Fruit fly (Drosophila melanogaster) whole organism, embryonic: ENCODE results near the gene kis.
A peak's percentile ranks its signal among the peaks of the same experiment; 100 is the strongest.

ENCODE experiments used
- Abd-B ChIP-seq: fragments of 200-800 bp; sonication (Bioruptor generic); optimal IDR thresholded peaks from 2 replicates; lab custom pipeline; 2018; ENCODE audit warnings: missing biosample characterization, mild to moderate bottlenecking, missing genetic modification characterization, moderate library complexity
- Asciz ChIP-seq: fragments of 200-800 bp; sonication (Bioruptor generic); optimal IDR thresholded peaks from 2 replicates; lab custom pipeline; 2017; ENCODE audit warnings: missing biosample characterization, mild to moderate bottlenecking, missing genetic modification characterization, missing genetic modification reagents
- CG10321 ChIP-seq: fragments of 200-800 bp; sonication (Bioruptor generic); IDR thresholded peaks from 2 replicates; pipeline ENCODE4 v1.3.6; 2022; ENCODE audit warnings: missing biosample characterization, missing genetic modification characterization
- CG11093 ChIP-seq: fragments of 200-800 bp; sonication (Bioruptor generic); IDR thresholded peaks from 3 replicates; pipeline ENCODE4 v1.3.6; 2022; ENCODE audit warnings: missing biosample characterization, missing genetic modification characterization
- CG11398 ChIP-seq: fragments of 200-800 bp; sonication (Bioruptor generic); optimal IDR thresholded peaks from 2 replicates; lab custom pipeline; 2016; ENCODE audit warnings: missing biosample characterization, missing genetic modification characterization
- CG11456 ChIP-seq: fragments of 200-800 bp; sonication (Bioruptor generic); IDR thresholded peaks from 3 replicates; pipeline ENCODE4 v1.3.6; 2022; ENCODE audit warnings: missing biosample characterization, missing genetic modification characterization
- CG11695 ChIP-seq: fragments of 200-800 bp; sonication (Bioruptor generic); IDR thresholded peaks from 3 replicates; pipeline ENCODE4 v1.3.6; 2022; ENCODE audit warnings: missing biosample characterization, missing genetic modification characterization
- CG12744 ChIP-seq: fragments of 200-800 bp; sonication (Bioruptor generic); optimal IDR thresholded peaks from 2 replicates; lab custom pipeline; 2016; ENCODE audit warnings: missing biosample characterization, missing genetic modification characterization
- CG14441 ChIP-seq: fragments of 200-800 bp; sonication (Bioruptor generic); IDR thresholded peaks from 2 replicates; pipeline ENCODE4 v1.3.6; 2022; ENCODE audit warnings: missing biosample characterization, missing genetic modification characterization
- CG16815 ChIP-seq: fragments of 200-800 bp; sonication (Bioruptor generic); optimal IDR thresholded peaks from 3 replicates; lab custom pipeline; 2017; ENCODE audit warnings: missing biosample characterization, mild to moderate bottlenecking, missing genetic modification characterization
- CG17612 ChIP-seq: fragments of 200-800 bp; sonication (Bioruptor generic); IDR thresholded peaks from 2 replicates; pipeline ENCODE4 v1.3.6; 2022; ENCODE audit warnings: missing biosample characterization, missing genetic modification characterization
- CG2202 ChIP-seq: fragments of 200-800 bp; sonication (Bioruptor generic); optimal IDR thresholded peaks from 2 replicates; lab custom pipeline; 2018; ENCODE audit warnings: missing biosample characterization, mild to moderate bottlenecking, missing genetic modification characterization
- CG30020 ChIP-seq: fragments of 200-800 bp; optimal IDR thresholded peaks from 2 replicates; lab custom pipeline; 2019; ENCODE audit warnings: missing biosample characterization, mild to moderate bottlenecking, missing genetic modification characterization, moderate library complexity
- CG3995 ChIP-seq: fragments of 200-800 bp; sonication (Bioruptor generic); optimal IDR thresholded peaks from 3 replicates; lab custom pipeline; 2016; ENCODE audit warnings: missing biosample characterization, missing genetic modification characterization
- CG42726 ChIP-seq: fragments of 200-800 bp; sonication (Bioruptor generic); IDR thresholded peaks from 2 replicates; pipeline ENCODE4 v1.3.6; 2022; ENCODE audit warnings: missing biosample characterization, missing genetic modification characterization; ENCODE audit not compliant: partially characterized antibody
- CG8089 ChIP-seq: fragments of 200-800 bp; sonication (Bioruptor generic); optimal IDR thresholded peaks from 3 replicates; lab custom pipeline; 2016; ENCODE audit warnings: missing biosample characterization, missing genetic modification characterization
- CG8388 ChIP-seq: fragments of 200-800 bp; sonication (Bioruptor generic); optimal IDR thresholded peaks from 2 replicates; lab custom pipeline; 2019; ENCODE audit warnings: missing biosample characterization, mild to moderate bottlenecking, missing genetic modification characterization, moderate library complexity
- CG9609 ChIP-seq: fragments of 200-800 bp; sonication (Bioruptor generic); optimal IDR thresholded peaks from 3 replicates; lab custom pipeline; 2016; ENCODE audit warnings: missing biosample characterization, missing genetic modification characterization
- Chrac-16 ChIP-seq: fragments of 200-800 bp; sonication (Bioruptor generic); optimal IDR thresholded peaks from 3 replicates; lab custom pipeline; 2016; ENCODE audit warnings: missing biosample characterization, missing genetic modification characterization
- CkIIα-i1 ChIP-seq: fragments of 200-800 bp; sonication (Bioruptor generic); IDR thresholded peaks from 2 replicates; pipeline ENCODE4 v1.3.6; 2022; ENCODE audit warnings: missing biosample characterization, missing genetic modification characterization
- Dfd ChIP-seq, 2 experiments: fragments of >200 bp; optimal IDR thresholded peaks; 2 replicates each; lab custom pipeline; 2017; ENCODE audit warnings: missing biosample characterization in 2 of 2, missing genetic modification characterization in 2 of 2
- Dip3 ChIP-seq: fragments of 200-800 bp; sonication (Bioruptor generic); optimal IDR thresholded peaks from 3 replicates; lab custom pipeline; 2016; ENCODE audit warnings: missing biosample characterization, missing genetic modification characterization
- Drgx ChIP-seq: fragments of 200-800 bp; sonication (Bioruptor generic); IDR thresholded peaks from 2 replicates; pipeline ENCODE4 v1.3.6; 2022; ENCODE audit warnings: missing biosample characterization, missing genetic modification characterization
- ERR ChIP-seq: fragments of 200-800 bp; sonication (Bioruptor generic); optimal IDR thresholded peaks from 2 replicates; lab custom pipeline; 2016; ENCODE audit warnings: missing biosample characterization, missing genetic modification characterization
- MESR4 ChIP-seq: fragments of 200-800 bp; sonication (Bioruptor generic); optimal IDR thresholded peaks from 2 replicates; lab custom pipeline; 2018; ENCODE audit warnings: missing biosample characterization, mild to moderate bottlenecking, missing genetic modification characterization, moderate library complexity
- MTF-1 ChIP-seq: fragments of 200-800 bp; sonication (Bioruptor generic); optimal IDR thresholded peaks from 2 replicates; lab custom pipeline; 2018; ENCODE audit warnings: missing biosample characterization, mild to moderate bottlenecking, missing genetic modification characterization, borderline replicate concordance
- Max ChIP-seq: fragments of 200-800 bp; sonication (Bioruptor generic); optimal IDR thresholded peaks from 2 replicates; lab custom pipeline; 2016; ENCODE audit warnings: missing biosample characterization, mild to moderate bottlenecking, missing genetic modification characterization
- Mes4 ChIP-seq: fragments of 200-800 bp; sonication (Bioruptor generic); optimal IDR thresholded peaks from 2 replicates; lab custom pipeline; 2016; ENCODE audit warnings: missing biosample characterization, missing genetic modification characterization
- Poxn ChIP-seq: fragments of 200-800 bp; sonication (Bioruptor generic); IDR thresholded peaks from 2 replicates; pipeline ENCODE4 v1.3.6; 2022; ENCODE audit warnings: missing biosample characterization, missing genetic modification characterization
- Trl ChIP-seq, 3 experiments: fragments of >200 bp in 2 of 3; fragments of 200-800 bp in 1 of 3; sonication (Bioruptor generic) in 1 of 3; optimal IDR thresholded peaks; 2 replicates in 1 of 3; 3 replicates in 2 of 3; lab custom pipeline; 2016 to 2017; ENCODE audit warnings: missing biosample characterization in 1 of 3, missing genetic modification characterization in 1 of 3
- YL-1 ChIP-seq: fragments of 200-800 bp; sonication (Bioruptor generic); optimal IDR thresholded peaks from 3 replicates; lab custom pipeline; 2017; ENCODE audit warnings: missing biosample characterization, mild to moderate bottlenecking, missing genetic modification characterization
- ato ChIP-seq: fragments of 200-800 bp; sonication (Bioruptor generic); IDR thresholded peaks from 2 replicates; pipeline ENCODE4 v1.3.6; 2022; ENCODE audit warnings: missing biosample characterization, missing genetic modification characterization; ENCODE audit not compliant: partially characterized antibody
- cas ChIP-seq: fragments of 200-800 bp; sonication (Bioruptor generic); IDR thresholded peaks from 2 replicates; pipeline ENCODE4 v1.3.6; 2022; ENCODE audit warnings: missing biosample characterization, missing genetic modification characterization
- chif ChIP-seq, 2 experiments: fragments of 200-800 bp; sonication (Bioruptor generic); optimal IDR thresholded peaks; 3 replicates each; lab custom pipeline; 2016; ENCODE audit warnings: missing biosample characterization in 2 of 2, missing genetic modification characterization in 2 of 2
- corto ChIP-seq: fragments of 200-800 bp; sonication (Bioruptor generic); optimal IDR thresholded peaks from 2 replicates; lab custom pipeline; 2016; ENCODE audit warnings: missing biosample characterization, mild to moderate bottlenecking, missing genetic modification characterization, moderate library complexity
- crc ChIP-seq: fragments of 200-800 bp; sonication (Bioruptor generic); optimal IDR thresholded peaks from 2 replicates; lab custom pipeline; 2016; ENCODE audit warnings: missing biosample characterization, missing genetic modification characterization
- fd3F ChIP-seq: fragments of 200-800 bp; sonication (Bioruptor generic); optimal IDR thresholded peaks from 2 replicates; lab custom pipeline; 2018; ENCODE audit warnings: missing biosample characterization, mild to moderate bottlenecking, missing genetic modification characterization, moderate library complexity
- fd96Cb ChIP-seq: fragments of 200-800 bp; sonication (Bioruptor generic); optimal IDR thresholded peaks from 2 replicates; lab custom pipeline; 2018; ENCODE audit warnings: missing biosample characterization, mild to moderate bottlenecking, missing genetic modification characterization, moderate library complexity
- hb ChIP-seq: fragments of 200-800 bp; sonication (Bioruptor generic); IDR thresholded peaks from 3 replicates; pipeline ENCODE4 v1.3.6; 2022; ENCODE audit warnings: missing biosample characterization, missing genetic modification characterization; ENCODE audit not compliant: partially characterized antibody
- ind ChIP-seq: fragments of 200-800 bp; sonication (Bioruptor generic); optimal IDR thresholded peaks from 3 replicates; lab custom pipeline; 2016; ENCODE audit warnings: missing biosample characterization, missing genetic modification characterization
- kni ChIP-seq: fragments of 200-800 bp; sonication (Bioruptor generic); optimal IDR thresholded peaks from 3 replicates; lab custom pipeline; 2017; ENCODE audit warnings: mild to moderate bottlenecking, missing biosample characterization, missing genetic modification reagents, missing genetic modification characterization
- lola ChIP-seq, 3 experiments: fragments of >200 bp in 2 of 3; fragments of 200-800 bp in 1 of 3; sonication (Bioruptor generic) in 1 of 3; optimal IDR thresholded peaks; 2 replicates each; lab custom pipeline; 2017 to 2019; ENCODE audit warnings: missing biosample characterization in 3 of 3, missing genetic modification characterization in 3 of 3, mild to moderate bottlenecking in 1 of 3, moderate library complexity in 1 of 3
- mld ChIP-seq: fragments of 200-800 bp; sonication (Bioruptor generic); IDR thresholded peaks from 3 replicates; pipeline ENCODE4 v1.3.6; 2022; ENCODE audit warnings: missing biosample characterization, missing genetic modification characterization; ENCODE audit not compliant: partially characterized antibody
- pan ChIP-seq, 4 experiments: fragments of >200 bp in 3 of 4; fragments of 200-800 bp in 1 of 4; sonication (Bioruptor generic) in 1 of 4; optimal IDR thresholded peaks in 3 of 4; IDR thresholded peaks in 1 of 4; 2 replicates each; pipeline versions ENCODE4 v1.3.6 to Lab custom; 2017 to 2022; ENCODE audit warnings: missing biosample characterization in 2 of 4, missing genetic modification characterization in 2 of 4, mixed read lengths in 1 of 4
- slou ChIP-seq: fragments of 200-800 bp; sonication (Bioruptor generic); optimal IDR thresholded peaks from 3 replicates; lab custom pipeline; 2016; ENCODE audit warnings: missing biosample characterization, missing genetic modification characterization
- slp2 ChIP-seq: fragments of 200-800 bp; sonication (Bioruptor generic); optimal IDR thresholded peaks from 2 replicates; lab custom pipeline; 2016; ENCODE audit warnings: missing biosample characterization, missing genetic modification characterization
- twi ChIP-seq: fragments of 200-800 bp; optimal IDR thresholded peaks from 2 replicates; lab custom pipeline; 2019; ENCODE audit warnings: missing biosample characterization, mild to moderate bottlenecking, missing genetic modification characterization, moderate library complexity
- zen2 ChIP-seq: fragments of 200-800 bp; sonication (Bioruptor generic); IDR thresholded peaks from 3 replicates; pipeline ENCODE4 v1.3.6; 2022; ENCODE audit warnings: missing biosample characterization, missing genetic modification characterization; ENCODE audit not compliant: partially characterized antibody

kis gene

dm6 chr2L:267441-268089 lies 16.9 kb upstream of the kis start, which contains the start of gene CG17075 (continued):
- TF ChIP-seq slou (GFP tag; lab: Kevin White, UChicago) (peak; percentile 95), CG42726 (GFP tag; lab: Robert Waterston, UW) (no peak), CG12744 (GFP tag; lab: Kevin White, UChicago) (peak; percentile 69), CG11093 (GFP tag; lab: Robert Waterston, UW) (peak; percentile 91), Dfd (GFP tag; optimal IDR thresholded peaks at IDR 0.05; lab: Kevin White, UChicago) (no peak), ind (peak; percentile 94), CG11398 (peak; percentile 70), CG17612 (GFP tag; lab: Robert Waterston, UW) (peak; percentile 88), CG3995 (GFP tag; lab: Kevin White, UChicago) (peak; percentile 24), chif (GFP tag; optimal IDR thresholded peaks at IDR 0.05; lab: Kevin White, UChicago) (peak; percentile 67 to 82), CG11695 (GFP tag; lab: Robert Waterston, UW) (peak; percentile 96), CG14441 (GFP tag; lab: Robert Waterston, UW) (peak; percentile 95), Trl (optimal IDR thresholded peaks at IDR 0.05; lab: Kevin White, UChicago) (peak in 1 of 2 experiments; percentile 20), Trl (GFP tag; optimal IDR thresholded peaks at IDR 0.05; lab: Kevin White, UChicago) (peak; percentile 65), lola (GFP tag; optimal IDR thresholded peaks at IDR 0.05; lab: Kevin White, UChicago) (peak in 1 of 3 experiments; percentile 69), Dip3 (GFP tag; lab: Kevin White, UChicago) (peak; percentile 71), Chrac-16 (GFP tag; lab: Kevin White, UChicago) (peak; percentile 89), fd3F (GFP tag; lab: Kevin White, UChicago) (peak; percentile 96), Mes4 (peak; percentile 37), cas (GFP tag; lab: Robert Waterston, UW) (peak; percentile 86), MTF-1 (GFP tag; lab: Kevin White, UChicago) (peak; percentile 69), Abd-B (GFP tag; lab: Kevin White, UChicago) (peak; percentile 93), Drgx (GFP tag; lab: Robert Waterston, UW) (peak; percentile 95), ato (GFP tag; lab: Robert Waterston, UW) (no peak), CG8089 (peak; percentile 48), kni (GFP tag; lab: Kevin White, UChicago) (peak; percentile 38), CG10321 (peak; percentile 78), Asciz (GFP tag; lab: Kevin White, UChicago) (peak; percentile 95), CG11456 (GFP tag; lab: Robert Waterston, UW) (peak; percentile 97), hb (GFP tag; lab: Robert Waterston, UW) (no peak), zen2 (no peak), corto (GFP tag; lab: Kevin White, UChicago) (peak; percentile 61), pan (optimal IDR thresholded peaks at IDR 0.05; lab: Kevin White, UChicago) (no peak), pan (GFP tag; optimal IDR thresholded peaks at IDR 0.05 in 1 of 2, IDR thresholded peaks at IDR 0.05 in 1 of 2) (peak in 1 of 2 experiments; percentile 97), ERR (peak; percentile 69), YL-1 (GFP tag; lab: Kevin White, UChicago) (peak; percentile 63), mld (GFP tag; lab: Robert Waterston, UW) (no peak), CG16815 (peak; percentile 80), slp2 (GFP tag; lab: Kevin White, UChicago) (peak; percentile 56), fd96Cb (tag; lab: Kevin White, UChicago) (peak; percentile 93), Poxn (peak; percentile 83), crc (GFP tag; lab: Kevin White, UChicago) (peak; percentile 51), CG2202 (peak; percentile 58), CG8388 (GFP tag; lab: Kevin White, UChicago) (peak; percentile 91), MESR4 (GFP tag; lab: Kevin White, UChicago) (peak; percentile 27), Max (GFP tag; lab: Kevin White, UChicago) (peak; percentile 95), CG9609 (GFP tag; lab: Kevin White, UChicago) (peak; percentile 57), CkIIα-i1 (peak; percentile 71; the same call in 1 of the 2 replicates), twi (tag; lab: Kevin White, UChicago) (peak; percentile 78), CG30020 (tag; lab: Kevin White, UChicago) (peak; percentile 63)
